Worm (Caenorhabditis elegans) whole organism, young adult: ENCODE results near the gene npl-4.1.

Experiments
- B0019.2 ChIP-seq: fragments of 200-800 bp; sonication (Bioruptor generic); conservative IDR thresholded peaks from 2 replicates; pipeline ENCODE4 v1.3.6; 2022; ENCODE audit warnings: missing genetic modification reagents, missing genetic modification characterization, missing compliant biosample characterization
- B0261.1 ChIP-seq: sonication (generic microtip); optimal IDR thresholded peaks from 2 replicates; lab custom pipeline; 2016; ENCODE audit warnings: mild to moderate bottlenecking, missing genetic modification characterization, moderate library complexity, missing compliant biosample characterization
- B0336.3 ChIP-seq: fragments of 200-800 bp; sonication (Bioruptor generic); IDR thresholded peaks from 2 replicates; pipeline ENCODE4 v1.3.6; 2022; ENCODE audit warnings: missing genetic modification characterization, missing compliant biosample characterization
- C06A6.2 ChIP-seq: fragments of 200-800 bp; sonication (Bioruptor generic); conservative IDR thresholded peaks from 2 replicates; pipeline ENCODE4 v1.3.6; 2022; ENCODE audit warnings: missing genetic modification characterization, missing compliant biosample characterization
- C17E4.6 ChIP-seq: fragments of 200-800 bp; sonication (Bioruptor generic); IDR thresholded peaks from 2 replicates; pipeline ENCODE4 v1.3.6; 2022; ENCODE audit warnings: missing genetic modification reagents, missing genetic modification characterization, missing compliant biosample characterization
- F23B12.7 ChIP-seq: sonication (generic microtip); optimal IDR thresholded peaks from 2 replicates; lab custom pipeline; 2017; ENCODE audit warnings: missing genetic modification characterization, mild to moderate bottlenecking, missing compliant biosample characterization, antibody characterized with exemption, moderate library complexity; ENCODE audit not compliant: insufficient read depth
- F33H1.4 ChIP-seq: fragments of 200-800 bp; sonication (Bioruptor generic); IDR thresholded peaks from 2 replicates; pipeline ENCODE4 v1.3.6; 2022; ENCODE audit warnings: missing genetic modification reagents, missing genetic modification characterization, missing compliant biosample characterization
- F39B2.1 ChIP-seq: fragments of 200-800 bp; sonication (Bioruptor generic); IDR thresholded peaks from 2 replicates; pipeline ENCODE4 v1.3.6; 2022; ENCODE audit warnings: missing genetic modification reagents, missing genetic modification characterization, missing compliant biosample characterization
- K11D2.4 ChIP-seq: fragments of 200-800 bp; sonication (Bioruptor generic); IDR thresholded peaks from 2 replicates; pipeline ENCODE4 v1.3.6; 2022; ENCODE audit warnings: missing genetic modification reagents, missing genetic modification characterization, missing compliant biosample characterization
- T26A5.8 ChIP-seq: sonication (generic microtip); optimal IDR thresholded peaks from 2 replicates; lab custom pipeline; 2016; ENCODE audit warnings: missing genetic modification characterization, missing compliant biosample characterization
- Y53G8AR.9 ChIP-seq: fragments of 200-800 bp; sonication (Bioruptor generic); conservative IDR thresholded peaks from 2 replicates; pipeline ENCODE4 v1.3.6; 2022; ENCODE audit warnings: missing genetic modification reagents, missing genetic modification characterization, missing compliant biosample characterization
- Y56A3A.18 ChIP-seq: fragments of 200-800 bp; sonication (Bioruptor generic); IDR thresholded peaks from 2 replicates; pipeline ENCODE4 v1.3.6; 2022; ENCODE audit warnings: missing genetic modification reagents, missing genetic modification characterization, missing compliant biosample characterization
- Y67H2A.10 ChIP-seq: fragments of 200-800 bp; sonication (Bioruptor generic); conservative IDR thresholded peaks from 2 replicates; pipeline ENCODE4 v1.3.6; 2022; ENCODE audit warnings: missing genetic modification reagents, missing genetic modification characterization, missing compliant biosample characterization
- Y95B8A.8 ChIP-seq: fragments of 200-800 bp; sonication (Bioruptor generic); IDR thresholded peaks from 2 replicates; pipeline ENCODE4 v1.3.6; 2022; ENCODE audit warnings: missing genetic modification reagents, missing genetic modification characterization, missing compliant biosample characterization
- ZK185.1 ChIP-seq: sonication (generic microtip); optimal IDR thresholded peaks from 2 replicates; lab custom pipeline; 2016; ENCODE audit warnings: mild to moderate bottlenecking, missing genetic modification characterization, missing compliant biosample characterization; ENCODE audit not compliant: poor library complexity, severe bottlenecking
- akir-1 ChIP-seq: fragments of 200-800 bp; sonication (Bioruptor generic); optimal IDR thresholded peaks from 2 replicates; lab custom pipeline; 2018; ENCODE audit warnings: mild to moderate bottlenecking, missing genetic modification characterization, moderate library complexity, missing compliant biosample characterization
- athp-1 ChIP-seq: sonication (generic microtip); optimal IDR thresholded peaks from 2 replicates; lab custom pipeline; 2017; ENCODE audit warnings: mild to moderate bottlenecking, missing genetic modification characterization, missing compliant biosample characterization
- attf-5 ChIP-seq: fragments of 200-800 bp; sonication (Bioruptor generic); optimal IDR thresholded peaks from 2 replicates; lab custom pipeline; 2018; ENCODE audit warnings: mild to moderate bottlenecking, missing genetic modification characterization, missing compliant biosample characterization
- ceh-100 ChIP-seq: fragments of 200-800 bp; sonication (Bioruptor generic); IDR thresholded peaks from 2 replicates; pipeline ENCODE4 v1.3.6; 2022; ENCODE audit warnings: missing genetic modification reagents, missing genetic modification characterization, missing compliant biosample characterization
- ceh-91 ChIP-seq: fragments of 200-800 bp; sonication (Bioruptor generic); IDR thresholded peaks from 2 replicates; pipeline ENCODE4 v1.3.6; 2022; ENCODE audit warnings: missing genetic modification reagents, missing genetic modification characterization, missing compliant biosample characterization
- dpl-1 ChIP-seq: fragments of 150-350 bp; optimal IDR thresholded peaks from 2 replicates; lab custom pipeline; 2014; ENCODE audit warnings: missing biosample characterization, missing genetic modification reagents, missing genetic modification characterization
- efl-1 ChIP-seq: fragments of 150-350 bp; optimal IDR thresholded peaks from 2 replicates; lab custom pipeline; 2014; ENCODE audit warnings: missing biosample characterization, missing genetic modification reagents, missing genetic modification characterization
- egl-18 ChIP-seq: fragments of 200-800 bp; sonication (Bioruptor generic); IDR thresholded peaks from 2 replicates; pipeline ENCODE4 v1.3.6; 2022; ENCODE audit warnings: missing genetic modification reagents, missing genetic modification characterization, missing compliant biosample characterization
- egrh-3 ChIP-seq: fragments of 200-800 bp; sonication (Bioruptor generic); IDR thresholded peaks from 2 replicates; pipeline ENCODE4 v1.3.6; 2022; ENCODE audit warnings: missing genetic modification reagents, missing genetic modification characterization, missing compliant biosample characterization
- him-1 ChIP-seq: sonication (generic microtip); optimal IDR thresholded peaks from 2 replicates; lab custom pipeline; 2016; ENCODE audit warnings: missing genotype, missing genetic modification reagents, missing genetic modification characterization, missing compliant biosample characterization
- hlh-12 ChIP-seq: sonication (generic microtip); optimal IDR thresholded peaks from 2 replicates; lab custom pipeline; 2016; ENCODE audit warnings: missing genetic modification characterization, missing compliant biosample characterization
- hmg-1.2 ChIP-seq: fragments of 200-800 bp; sonication (Bioruptor generic); IDR thresholded peaks from 2 replicates; pipeline ENCODE4 v1.3.6; 2022; ENCODE audit warnings: missing genetic modification reagents, missing genetic modification characterization, missing compliant biosample characterization
- lin-26 ChIP-seq: fragments of 200-800 bp; sonication (Bioruptor generic); IDR thresholded peaks from 2 replicates; pipeline ENCODE4 v1.3.6; 2022; ENCODE audit warnings: missing genetic modification reagents, missing genetic modification characterization, missing compliant biosample characterization
- madf-10 ChIP-seq: sonication (generic microtip); optimal IDR thresholded peaks from 2 replicates; lab custom pipeline; 2016; ENCODE audit warnings: mild to moderate bottlenecking, missing genetic modification characterization, missing compliant biosample characterization
- madf-3 ChIP-seq: fragments of 200-800 bp; sonication (Bioruptor generic); IDR thresholded peaks from 2 replicates; pipeline ENCODE4 v1.3.6; 2022; ENCODE audit warnings: missing genetic modification reagents, missing genetic modification characterization, missing compliant biosample characterization
- madf-6 ChIP-seq: fragments of 200-800 bp; sonication (Bioruptor generic); IDR thresholded peaks from 2 replicates; pipeline ENCODE4 v1.3.6; 2022; ENCODE audit warnings: missing genetic modification reagents, missing genetic modification characterization, missing compliant biosample characterization
- mes-4 ChIP-seq: sonication (generic microtip); optimal IDR thresholded peaks from 2 replicates; lab custom pipeline; 2016; ENCODE audit warnings: missing genotype, missing genetic modification characterization, missing compliant biosample characterization
- mxl-1 ChIP-seq: sonication (generic microtip); optimal IDR thresholded peaks from 2 replicates; lab custom pipeline; 2016; ENCODE audit warnings: missing genetic modification characterization, missing compliant biosample characterization
- nfya-1 ChIP-seq: sonication (generic microtip); optimal IDR thresholded peaks from 2 replicates; lab custom pipeline; 2017; ENCODE audit warnings: antibody characterized with exemption, missing compliant biosample characterization, missing genetic modification characterization, borderline replicate concordance; ENCODE audit not compliant: insufficient read depth
- pha-4 ChIP-seq: fragments of 150-350 bp; sonication (generic microtip); optimal IDR thresholded peaks from 2 replicates; lab custom pipeline; 2014; ENCODE audit warnings: missing biosample characterization, missing genetic modification reagents, missing genetic modification characterization
- rcor-1 ChIP-seq: fragments of 200-800 bp; sonication (Bioruptor generic); IDR thresholded peaks from 2 replicates; pipeline ENCODE4 v1.3.6; 2022; ENCODE audit warnings: missing genetic modification reagents, missing genetic modification characterization, missing compliant biosample characterization
- sdz-38 ChIP-seq: sonication (generic microtip); optimal IDR thresholded peaks from 2 replicates; lab custom pipeline; 2016; ENCODE audit warnings: missing genotype, missing genetic modification characterization, missing compliant biosample characterization
- snpc-1.1 ChIP-seq: sonication (generic microtip); optimal IDR thresholded peaks from 2 replicates; lab custom pipeline; 2017; ENCODE audit warnings: missing genetic modification characterization, mild to moderate bottlenecking, missing compliant biosample characterization, antibody characterized with exemption, moderate library complexity, missing genotype, missing genetic modification reagents; ENCODE audit not compliant: insufficient read depth
- snpc-4 ChIP-seq, 5 experiments: fragments of 150-350 bp in 1 of 5; sonication (generic microtip) in 4 of 5; optimal IDR thresholded peaks; 2 replicates each; lab custom pipeline; 2014 to 2018; ENCODE audit warnings: missing genetic modification characterization in 5 of 5, missing biosample characterization in 3 of 5, antibody characterized with exemption in 2 of 5, mild to moderate bottlenecking in 2 of 5, missing compliant biosample characterization in 2 of 5, missing genotype in 2 of 5, moderate library complexity in 2 of 5, missing genetic modification reagents in 1 of 5
- somi-1 ChIP-seq: fragments of 200-800 bp; sonication (Bioruptor generic); optimal IDR thresholded peaks from 2 replicates; lab custom pipeline; 2018; ENCODE audit warnings: mild to moderate bottlenecking, missing genetic modification characterization, missing compliant biosample characterization
- sptf-2 ChIP-seq: fragments of 200-800 bp; sonication (Bioruptor generic); optimal IDR thresholded peaks from 2 replicates; lab custom pipeline; 2018; ENCODE audit warnings: mild to moderate bottlenecking, missing genetic modification characterization, missing compliant biosample characterization
- tbp1 ChIP-seq: fragments of 200-800 bp; sonication (Bioruptor generic); optimal IDR thresholded peaks from 2 replicates; lab custom pipeline; 2018; ENCODE audit warnings: mild to moderate bottlenecking, missing genetic modification characterization, missing compliant biosample characterization
- tbx-9 ChIP-seq: sonication (generic microtip); optimal IDR thresholded peaks from 2 replicates; lab custom pipeline; 2016; ENCODE audit warnings: borderline replicate concordance, missing genetic modification characterization, inconsistent platforms, missing compliant biosample characterization
- tlf-1 ChIP-seq: fragments of 200-800 bp; sonication (Bioruptor generic); optimal IDR thresholded peaks from 2 replicates; lab custom pipeline; 2018; ENCODE audit warnings: mild to moderate bottlenecking, missing genetic modification characterization, missing compliant biosample characterization
- zim-3 ChIP-seq: sonication (generic microtip); optimal IDR thresholded peaks from 2 replicates; lab custom pipeline; 2017; ENCODE audit warnings: mild to moderate bottlenecking, missing genetic modification characterization, moderate library complexity, missing compliant biosample characterization
- ztf-25 ChIP-seq: fragments of 200-800 bp; sonication (Bioruptor generic); IDR thresholded peaks from 2 replicates; pipeline ENCODE4 v1.3.6; 2022; ENCODE audit warnings: missing genetic modification reagents, missing genetic modification characterization, missing compliant biosample characterization
- ztf-26 ChIP-seq: sonication (generic microtip); optimal IDR thresholded peaks from 2 replicates; lab custom pipeline; 2017; ENCODE audit warnings: missing genetic modification characterization, missing compliant biosample characterization

npl-4.1 gene

DNA sequence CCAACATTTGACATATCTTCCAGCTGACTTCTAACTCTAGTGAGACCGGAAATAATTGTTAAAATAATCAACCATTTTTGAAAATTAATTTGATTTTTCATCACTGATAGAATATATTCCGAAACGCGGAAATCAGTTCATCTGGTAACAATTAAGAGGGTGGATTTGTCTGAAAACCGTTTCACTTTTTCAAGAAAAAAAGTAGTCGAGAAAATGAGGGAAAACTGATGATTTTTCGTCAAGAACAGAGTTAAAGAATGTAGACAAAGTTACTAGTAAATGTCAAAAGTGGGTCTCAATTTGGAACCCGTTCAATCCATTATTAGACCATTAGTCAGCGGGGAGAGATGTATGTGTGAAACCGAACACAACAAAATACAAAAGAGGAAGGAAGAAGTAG, 28.0 kb upstream of the npl-4.1 start, which contains the start of gene C17G10.6 (continued):
- TF ChIP-seq ceh-91: no peak

DNA sequence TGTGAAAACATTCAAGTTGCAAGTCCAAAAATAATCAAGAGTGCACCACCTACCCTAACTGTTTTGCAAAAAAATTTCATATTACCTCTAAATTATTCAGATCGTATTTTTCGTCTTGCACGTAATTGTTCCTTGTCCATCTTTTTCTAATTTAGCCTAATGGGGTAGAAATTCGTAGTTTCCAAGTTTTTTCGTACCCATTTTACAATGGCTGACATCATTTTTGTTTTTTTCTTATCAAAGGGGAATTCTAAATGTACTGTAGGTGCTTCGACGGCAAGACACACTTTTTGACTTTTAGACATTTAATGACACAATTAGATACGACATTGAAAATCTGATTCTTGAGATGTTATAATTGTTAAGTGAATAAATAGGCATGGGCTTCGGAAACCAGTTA, 26.7 kb upstream of the npl-4.1 start:
- TF ChIP-seq lin-26 (GFP tag; lab: Robert Waterston, UW): no peak
- no peak for TF ChIP-seq Y67H2A.10 (GFP tag; lab: Robert Waterston, UW)
- no peak for TF ChIP-seq dpl-1
- no peak for TF ChIP-seq ceh-91
- TF ChIP-seq K11D2.4: no peak
- no peak for TF ChIP-seq hmg-1.2
- TF ChIP-seq athp-1 (tag; lab: Kevin White, UChicago): no peak
- TF ChIP-seq nfya-1 (tag; lab: Kevin White, UChicago): no peak
- no peak for TF ChIP-seq egrh-3 (GFP tag; lab: Robert Waterston, UW)
- TF ChIP-seq Y95B8A.8 (GFP tag; lab: Robert Waterston, UW): no peak
- TF ChIP-seq tbx-9: no peak
- no peak for TF ChIP-seq him-1

DNA sequence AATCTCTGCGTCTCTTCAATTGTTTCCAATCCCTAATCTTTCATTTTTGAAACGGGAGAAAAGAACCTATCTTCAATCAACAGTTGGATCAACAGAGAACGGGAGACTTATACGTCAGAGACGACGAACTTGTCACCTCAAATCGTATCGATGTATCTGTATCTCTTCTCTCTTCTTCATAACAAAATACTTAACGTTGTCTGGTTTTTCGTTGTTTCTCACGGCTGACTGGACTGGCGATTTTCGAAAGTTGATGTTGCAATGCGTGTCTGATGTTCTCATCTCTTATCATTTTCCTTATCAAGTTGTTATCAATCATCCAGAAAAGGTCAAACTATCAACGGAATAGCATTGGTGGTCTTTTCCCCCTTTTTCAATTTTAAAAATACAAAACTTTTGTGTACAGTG, 25.6 kb upstream of the npl-4.1 start:
- TF ChIP-seq C17E4.6 (GFP tag; lab: Robert Waterston, UW) (no peak), rcor-1 (GFP tag; lab: Robert Waterston, UW) (no peak), madf-6 (GFP tag; lab: Robert Waterston, UW) (no peak), madf-10 (tag; lab: Kevin White, UChicago) (no peak), ZK185.1 (tag; lab: Kevin White, UChicago) (no peak), tbp1 (GFP tag; lab: Kevin White, UChicago) (no peak), T26A5.8 (no peak), tlf-1 (no peak), pha-4 (tag; lab: Kevin White, UChicago) (no peak), efl-1 (GFP tag; lab: Kevin White, UChicago) (no peak), akir-1 (GFP tag; lab: Kevin White, UChicago) (no peak), egl-18 (GFP tag; lab: Robert Waterston, UW) (no peak), sptf-2 (GFP tag; lab: Kevin White, UChicago) (no peak), Y53G8AR.9 (no peak), F33H1.4 (GFP tag; lab: Robert Waterston, UW) (no peak), tbx-9 (no peak), attf-5 (GFP tag; lab: Kevin White, UChicago) (no peak), mxl-1 (tag; lab: Kevin White, UChicago) (no peak), sdz-38 (tag; lab: Kevin White, UChicago) (no peak), ztf-25 (GFP tag; lab: Robert Waterston, UW) (no peak), snpc-1.1 (tag; lab: Kevin White, UChicago) (no peak), B0261.1 (tag; lab: Kevin White, UChicago) (no peak), B0019.2 (GFP tag; lab: Robert Waterston, UW) (no peak), ztf-26 (peak; percentile 88), ceh-100 (no peak), snpc-4 (GFP tag; optimal IDR thresholded peaks at IDR 0.05; lab: Kevin White, UChicago) (no peak), snpc-4 (tag; optimal IDR thresholded peaks at IDR 0.05; lab: Kevin White, UChicago) (peak in 1 of 4 experiments; percentile 40), madf-3 (GFP tag; lab: Robert Waterston, UW) (no peak), F39B2.1 (GFP tag; lab: Robert Waterston, UW) (no peak), somi-1 (GFP tag; lab: Kevin White, UChicago) (peak; percentile 77), B0336.3 (GFP tag; lab: Robert Waterston, UW) (no peak), Y56A3A.18 (no peak), mes-4 (tag; lab: Kevin White, UChicago) (no peak), C06A6.2 (GFP tag; lab: Robert Waterston, UW) (no peak), F23B12.7 (tag; lab: Kevin White, UChicago) (no peak), zim-3 (tag; lab: Kevin White, UChicago) (no peak), hlh-12 (tag; lab: Kevin White, UChicago) (no peak)
